Worm (Caenorhabditis elegans) whole organism, midembryonic: ENCODE results near the gene pcyt-1.

Source experiments
- flt-1 ChIP-seq: fragments of 200-800 bp; sonication (Bioruptor generic); IDR thresholded peaks from 2 replicates; pipeline ENCODE4 v1.3.6; 2022; ENCODE audit warnings: missing genetic modification characterization, missing compliant biosample characterization
- tab-1 ChIP-seq: fragments of 200-800 bp; sonication (Bioruptor generic); IDR thresholded peaks from 2 replicates; pipeline ENCODE4 v1.3.6; 2022; ENCODE audit warnings: missing genetic modification characterization, missing compliant biosample characterization

DNA sequence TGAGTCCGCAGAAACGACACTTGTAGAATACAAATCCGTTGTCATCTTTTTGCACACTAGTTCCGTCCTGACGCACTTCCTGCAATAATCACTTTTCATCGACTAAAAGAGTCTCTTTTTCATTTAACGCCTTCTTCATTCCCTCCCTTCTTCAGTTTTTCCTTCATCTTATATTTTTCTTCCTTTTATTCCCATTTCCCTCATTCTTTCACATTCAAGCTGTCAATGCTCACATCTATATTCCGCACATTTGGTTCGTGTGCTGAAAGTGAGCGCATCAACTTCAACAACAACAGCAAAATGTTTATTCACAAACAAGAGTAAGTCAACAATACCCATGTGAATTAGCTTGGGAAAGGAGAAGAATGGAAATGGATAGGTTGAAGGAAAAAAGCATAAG lies at the start of gene pcyt-1:
- no peak for TF ChIP-seq flt-1 (GFP tag; lab: Robert Waterston, UW)
- no peak for TF ChIP-seq tab-1
